Worm (Caenorhabditis elegans): ENCODE measurements around the gene ntl-9.

Gene ntl-9

DNA sequence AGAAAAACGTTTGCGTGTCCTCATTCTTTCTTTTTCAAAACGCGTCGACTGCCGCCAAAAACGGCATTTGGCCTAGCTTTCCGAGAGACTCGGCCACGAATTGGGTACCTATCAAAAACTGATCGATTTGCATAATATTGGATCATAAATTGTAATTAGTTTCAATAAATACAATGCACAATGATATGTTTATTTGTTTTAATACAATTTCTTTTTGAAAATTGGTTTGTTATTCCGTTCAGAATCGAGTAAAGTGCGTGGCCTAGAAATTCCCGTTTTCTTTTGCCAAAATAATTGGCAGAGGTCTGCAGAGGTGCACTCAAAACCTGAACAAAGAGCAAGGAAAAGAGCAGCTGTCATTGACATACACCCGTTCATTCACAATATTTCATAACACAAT, 38.9 kb upstream of the ntl-9 start, which contains the start of gene F26F4.8 (continued):
- TF ChIP-seq ztf-16 (tag; optimal IDR thresholded peaks at IDR 0.05) = peak; percentile 1
- peak; percentile 6 for TF ChIP-seq ceh-18 (tag; optimal IDR thresholded peaks at IDR 0.05)
- peak; percentile 37 for TF ChIP-seq F13H6.1 (tag; optimal IDR thresholded peaks at IDR 0.05)
- TF ChIP-seq pax-1 (tag; optimal IDR thresholded peaks at IDR 0.05) = no peak
- no peak for TF ChIP-seq odd-2 (tag; optimal IDR thresholded peaks at IDR 0.05)
- no peak for TF ChIP-seq che-1 (tag; optimal IDR thresholded peaks at IDR 0.05)
- no peak for TF ChIP-seq T23F11.4 (GFP tag; optimal IDR thresholded peaks at IDR 0.05)
- no peak for TF ChIP-seq pha-2 (tag; optimal IDR thresholded peaks at IDR 0.05)
- TF ChIP-seq ceh-30 (tag; optimal IDR thresholded peaks at IDR 0.05) = no peak
- TF ChIP-seq syd-9 (tag; optimal IDR thresholded peaks at IDR 0.05) = no peak
- TF ChIP-seq sox-4 (tag; optimal IDR thresholded peaks at IDR 0.05) = no peak
- no peak for TF ChIP-seq ceh-6 (GFP tag; optimal IDR thresholded peaks at IDR 0.05)
- TF ChIP-seq hlh-13 (GFP tag; optimal IDR thresholded peaks at IDR 0.05) = no peak
- peak; percentile 54 for TF ChIP-seq sdc-2 (tag; optimal IDR thresholded peaks at IDR 0.05)
- no peak for TF ChIP-seq pqm-1 (tag; optimal IDR thresholded peaks at IDR 0.05)
- peak; percentile 79 for TF ChIP-seq mec-3 (tag; optimal IDR thresholded peaks at IDR 0.05; ENCODE audit: borderline replicate concordance)
- peak; percentile 7 for TF ChIP-seq eyg-1 (tag; optimal IDR thresholded peaks at IDR 0.05)
- TF ChIP-seq fax-1 (tag; optimal IDR thresholded peaks at IDR 0.05) = peak; percentile 51
- no peak for TF ChIP-seq nfya-1 (tag; optimal IDR thresholded peaks at IDR 0.05)

DNA sequence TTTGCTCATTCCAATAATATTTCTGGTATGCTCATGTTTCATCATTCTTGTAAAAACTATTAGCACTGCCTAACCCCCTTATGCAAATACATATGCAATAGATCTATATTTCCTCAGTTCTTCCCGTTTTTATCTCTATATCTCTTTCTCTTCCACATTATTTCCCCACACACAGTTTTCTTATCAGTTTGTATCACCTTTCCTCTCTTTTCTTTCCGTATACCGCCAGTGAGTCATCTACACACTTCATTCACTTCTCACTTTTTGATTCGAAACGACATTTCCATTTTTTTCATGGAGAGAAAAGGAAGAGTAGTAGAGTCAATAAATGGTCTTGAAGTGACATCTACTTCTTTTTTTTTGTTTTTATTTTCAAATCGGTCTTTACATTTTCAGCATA, 37.9 kb upstream of the ntl-9 start:
- TF ChIP-seq elt-2 (tag; optimal IDR thresholded peaks at IDR 0.05) (peak; percentile 43), ztf-16 (tag; optimal IDR thresholded peaks at IDR 0.05) (no peak)

ce11 chrIII:4906896-4907295, 37.4 kb upstream of the ntl-9 start, which contains the start of gene rom-1:
rom-1 (plus strand) TSS chrIII:4907196.
- TF ChIP-seq fax-1 (tag; optimal IDR thresholded peaks at IDR 0.05) = no peak
- no peak for TF ChIP-seq Y22D7AL.16 (tag; optimal IDR thresholded peaks at IDR 0.05)
- no peak for TF ChIP-seq gmeb-2 (tag; optimal IDR thresholded peaks at IDR 0.05)
- no peak for TF ChIP-seq ztf-16 (tag; optimal IDR thresholded peaks at IDR 0.05)
- TF ChIP-seq zip-5 (tag; optimal IDR thresholded peaks at IDR 0.05) = no peak
- TF ChIP-seq pat-9 (tag; optimal IDR thresholded peaks at IDR 0.05) = no peak
- TF ChIP-seq elt-2 (tag; optimal IDR thresholded peaks at IDR 0.05) = no peak
- TF ChIP-seq hlh-13 (GFP tag; optimal IDR thresholded peaks at IDR 0.05) = no peak
- no peak for TF ChIP-seq unc-42 (tag; optimal IDR thresholded peaks at IDR 0.05)
- no peak for TF ChIP-seq sox-2 (GFP tag; IDR thresholded peaks at IDR 0.05)
- no peak for TF ChIP-seq ceh-19 (GFP tag; optimal IDR thresholded peaks at IDR 0.05)
- TF ChIP-seq dve-1 (tag; optimal IDR thresholded peaks at IDR 0.05) = no peak
- no peak for TF ChIP-seq C38D4.7 (GFP tag; optimal IDR thresholded peaks at IDR 0.05)
- TF ChIP-seq ceh-18 (tag; optimal IDR thresholded peaks at IDR 0.05) = no peak
- TF ChIP-seq ttx-3 (tag; optimal IDR thresholded peaks at IDR 0.05) = no peak
- TF ChIP-seq pax-1 (tag; optimal IDR thresholded peaks at IDR 0.05) = no peak
- TF ChIP-seq C08G9.2 (tag; optimal IDR thresholded peaks at IDR 0.05) = no peak
- no peak for TF ChIP-seq mec-3 (tag; optimal IDR thresholded peaks at IDR 0.05; ENCODE audit: borderline replicate concordance)
- TF ChIP-seq nhr-11 (tag; optimal IDR thresholded peaks at IDR 0.05) = no peak

- no peak for TF ChIP-seq elt-4 (tag; optimal IDR thresholded peaks at IDR 0.05)
- TF ChIP-seq ceh-34 (tag; optimal IDR thresholded peaks at IDR 0.05) = no peak
- no peak for TF ChIP-seq elt-2 (tag; optimal IDR thresholded peaks at IDR 0.05)
- no peak for TF ChIP-seq madf-2 (tag; optimal IDR thresholded peaks at IDR 0.05)
- no peak for TF ChIP-seq ceh-48 (tag; optimal IDR thresholded peaks at IDR 0.05)
- TF ChIP-seq lim-6 (tag; optimal IDR thresholded peaks at IDR 0.05) = no peak
- no peak for TF ChIP-seq pha-4 (tag; optimal IDR thresholded peaks at IDR 0.05)
- no peak for TF ChIP-seq C08G9.2 (tag; optimal IDR thresholded peaks at IDR 0.05)
- no peak for TF ChIP-seq ama-1 (optimal IDR thresholded peaks at IDR 0.05)
- no peak for TF ChIP-seq tbx-7 (tag; optimal IDR thresholded peaks at IDR 0.05)
Measured at ce11 chrIII:4909938-4910337, 34.4 kb upstream of the ntl-9 start, which contains the start of gene F26F4.12. F26F4.12 (minus strand) TSS chrIII:4910038.
